Worm (Caenorhabditis elegans): Measurements from ENCODE around the gene Y82E9BL.12.

DNA sequence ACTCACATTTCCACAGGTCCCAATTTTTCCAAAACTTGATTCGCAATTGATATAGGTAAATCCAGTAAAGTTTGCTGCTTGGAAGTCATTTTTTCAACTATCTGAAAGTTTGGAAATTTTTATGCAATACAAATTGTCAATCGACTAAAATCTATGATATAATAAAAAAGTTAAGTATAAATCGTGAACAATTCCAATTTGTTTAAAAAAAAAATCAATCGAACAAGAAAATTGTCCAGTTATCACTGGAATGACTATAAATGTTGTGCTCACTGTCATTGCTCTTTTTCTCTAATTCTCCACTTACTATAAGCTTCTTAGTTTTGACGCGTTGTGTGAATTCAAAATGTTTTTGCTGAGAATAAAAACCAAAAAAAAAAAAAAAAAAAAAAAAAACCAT, 39.8 kb upstream of the Y82E9BL.12 start, which contains the start of gene fbxa-32:
- TF ChIP-seq T22C8.4 (GFP tag; IDR thresholded peaks at IDR 0.05): no peak
- no peak for TF ChIP-seq ref-1 (GFP tag; conservative IDR thresholded peaks at IDR 0.05)
- no peak for TF ChIP-seq ztf-29 (GFP tag; IDR thresholded peaks at IDR 0.05)
- no peak for TF ChIP-seq cog-1 (tag; optimal IDR thresholded peaks at IDR 0.05)
- TF ChIP-seq flt-1 (GFP tag; IDR thresholded peaks at IDR 0.05): no peak
- TF ChIP-seq med-1 (GFP tag; optimal IDR thresholded peaks at IDR 0.05; ENCODE audit: insufficient read depth): no peak
- TF ChIP-seq ztf-23 (GFP tag; IDR thresholded peaks at IDR 0.05): no peak

Measured in whole organism, midembryonic.